Worm (Caenorhabditis elegans): ENCODE data around the gene K08H2.5.

The K08H2.5 gene

ce11 chrX:13283462-13283861 lies 41.3 kb upstream of the K08H2.5 start (continued):
- peak; percentile 87 for TF ChIP-seq dmd-8 (GFP tag; IDR thresholded peaks at IDR 0.05)
- no peak for TF ChIP-seq hlh-11 (tag; optimal IDR thresholded peaks at IDR 0.05)
- TF ChIP-seq arid-1 (GFP tag; conservative IDR thresholded peaks at IDR 0.05): peak; percentile 70; the same call in 1 of the 2 replicates
- TF ChIP-seq zfp-3 (GFP tag; conservative IDR thresholded peaks at IDR 0.05): 0 out of 2 replicates have a peak, but pooled peaks have one; percentile 12
- no peak for TF ChIP-seq unc-39 (tag; optimal IDR thresholded peaks at IDR 0.05)
- peak; percentile 35 for TF ChIP-seq duxl-1 (tag; optimal IDR thresholded peaks at IDR 0.05; ENCODE audit: poor library complexity)
- no peak for TF ChIP-seq ceh-44 (GFP tag; IDR thresholded peaks at IDR 0.05)
- no peak for TF ChIP-seq mdl-1 (tag; optimal IDR thresholded peaks at IDR 0.05)
- peak; percentile 28 for TF ChIP-seq F49E8.2 (tag; optimal IDR thresholded peaks at IDR 0.05; ENCODE audit: borderline replicate concordance)
- no peak for TF ChIP-seq dmd-9 (GFP tag; IDR thresholded peaks at IDR 0.05)
- peak; percentile 90 for TF ChIP-seq lim-7 (GFP tag; IDR thresholded peaks at IDR 0.05)
- TF ChIP-seq nhr-48 (tag; optimal IDR thresholded peaks at IDR 0.05): peak; percentile 33

ce11 chrX:13278876-13279275 lies 36.7 kb upstream of the K08H2.5 start, which contains the start of gene phf-33:
Gene phf-33 (minus strand): TSS chrX:13278976.
- no peak for TF ChIP-seq daf-8 (GFP tag; IDR thresholded peaks at IDR 0.05)
- no peak for TF ChIP-seq set-16 (GFP tag; IDR thresholded peaks at IDR 0.05)
- no peak for TF ChIP-seq zfp-3 (GFP tag; conservative IDR thresholded peaks at IDR 0.05)
- TF ChIP-seq madf-9 (GFP tag; conservative IDR thresholded peaks at IDR 0.05): no peak
- TF ChIP-seq F37D6.2 (tag; optimal IDR thresholded peaks at IDR 0.05): no peak
- no peak for TF ChIP-seq daf-12 (tag; optimal IDR thresholded peaks at IDR 0.05)
- TF ChIP-seq mes-2 (tag; optimal IDR thresholded peaks at IDR 0.05; ENCODE audit: poor library complexity, severe bottlenecking): no peak
- TF ChIP-seq pha-4 (GFP tag; IDR thresholded peaks at IDR 0.05): no peak
- no peak for TF ChIP-seq pha-4 (tag; optimal IDR thresholded peaks at IDR 0.05)
- TF ChIP-seq nhr-42 (GFP tag; IDR thresholded peaks at IDR 0.05): no peak
- TF ChIP-seq arid-1 (GFP tag; conservative IDR thresholded peaks at IDR 0.05): no peak
- no peak for TF ChIP-seq F26F4.8 (GFP tag; conservative IDR thresholded peaks at IDR 0.05)
- no peak for TF ChIP-seq F49E8.2 (tag; optimal IDR thresholded peaks at IDR 0.05; ENCODE audit: borderline replicate concordance)

- no peak for TF ChIP-seq mxl-3 (GFP tag; optimal IDR thresholded peaks at IDR 0.05)
- no peak for TF ChIP-seq nhr-25 (tag; optimal IDR thresholded peaks at IDR 0.05; ENCODE audit: borderline replicate concordance, insufficient read depth)
- no peak for TF ChIP-seq hif-1 (tag; optimal IDR thresholded peaks at IDR 0.05)
- TF ChIP-seq nhr-48 (tag; optimal IDR thresholded peaks at IDR 0.05): no peak
- TF ChIP-seq aly-2 (tag; optimal IDR thresholded peaks at IDR 0.05): no peak
- TF ChIP-seq daf-19 (GFP tag; conservative IDR thresholded peaks at IDR 0.05): no peak
- TF ChIP-seq duxl-1 (tag; optimal IDR thresholded peaks at IDR 0.05; ENCODE audit: poor library complexity): no peak
- no peak for TF ChIP-seq daf-8 (GFP tag; IDR thresholded peaks at IDR 0.05)
- TF ChIP-seq F44E2.7 (GFP tag; IDR thresholded peaks at IDR 0.05): no peak
- no peak for TF ChIP-seq zag-1 (tag; optimal IDR thresholded peaks at IDR 0.05)
- TF ChIP-seq zip-11 (GFP tag; IDR thresholded peaks at IDR 0.05): no peak
- TF ChIP-seq Y75B8A.6 (GFP tag; IDR thresholded peaks at IDR 0.05): no peak
- TF ChIP-seq dpl-1 (GFP tag; optimal IDR thresholded peaks at IDR 0.05): no peak
- TF ChIP-seq vab-7 (GFP tag; IDR thresholded peaks at IDR 0.05): no peak
- no peak for TF ChIP-seq ceh-82 (tag; optimal IDR thresholded peaks at IDR 0.05)
- no peak for TF ChIP-seq lir-3 (tag; optimal IDR thresholded peaks at IDR 0.05)
Measured at ce11 chrX:13274102-13274501, 32.0 kb upstream of the K08H2.5 start, which contains the start of gene cyp-14A3. Gene cyp-14A3 (minus strand): TSS chrX:13274202.

ce11 chrX:13269586-13269985 lies 27.5 kb upstream of the K08H2.5 start, which contains the start of gene cyp-14A2:
Gene cyp-14A2 (minus strand): TSS chrX:13269686.
- TF ChIP-seq dmd-6 (GFP tag; IDR thresholded peaks at IDR 0.05) (peak; percentile 42), ceh-20 (GFP tag; IDR thresholded peaks at IDR 0.05) (no peak)

All from whole organism, L4 larva.